Fruit fly (Drosophila melanogaster) Kc167 (cell line): Measurements from ENCODE around the gene Ets97D.

ENCODE experiments used
- Myc ChIP-seq: fragments of >200 bp; optimal IDR thresholded peaks from 2 replicates; lab custom pipeline; 2017; ENCODE audit warnings: missing external identifiers
- h ChIP-seq: fragments of >200 bp; optimal IDR thresholded peaks from 3 replicates; lab custom pipeline; 2018; ENCODE audit warnings: missing external identifiers

dm6 chr3R:26926477-26926876 lies 13.8 kb upstream of the Ets97D start:
- no peak for TF ChIP-seq Myc (lab: Kevin White, UChicago)
- no peak for TF ChIP-seq h (lab: Kevin White, UChicago)
